Worm (Caenorhabditis elegans): ENCODE measurements around the gene srh-243.

- TF ChIP-seq W03F9.2 (tag; optimal IDR thresholded peaks at IDR 0.05) (no peak), him-1 (tag; optimal IDR thresholded peaks at IDR 0.05) (no peak)
These were observed 10.8 kb downstream of the srh-243 start, which contains the start of gene ifc-1 for ce11 chrV:2881016-2881415.
